Worm (Caenorhabditis elegans): ENCODE data around the gene nlp-2.
A peak's percentile ranks its signal among the peaks of the same experiment; 100 is the strongest.

nlp-2 gene

ce11 chrX:2364703-2365299 lies 20.2 kb upstream of the nlp-2 start (continued):
- TF ChIP-seq eor-1 (tag; optimal IDR thresholded peaks at IDR 0.05) (peak in 1 of 2 experiments; percentile 48), nhr-67 (tag; optimal IDR thresholded peaks at IDR 0.05) (peak; percentile 61), ceh-82 (tag; optimal IDR thresholded peaks at IDR 0.05) (peak; percentile 94), snpc-4 (tag; optimal IDR thresholded peaks at IDR 0.05) (peak; percentile 89), ztf-11 (tag; optimal IDR thresholded peaks at IDR 0.05) (no peak)

DNA sequence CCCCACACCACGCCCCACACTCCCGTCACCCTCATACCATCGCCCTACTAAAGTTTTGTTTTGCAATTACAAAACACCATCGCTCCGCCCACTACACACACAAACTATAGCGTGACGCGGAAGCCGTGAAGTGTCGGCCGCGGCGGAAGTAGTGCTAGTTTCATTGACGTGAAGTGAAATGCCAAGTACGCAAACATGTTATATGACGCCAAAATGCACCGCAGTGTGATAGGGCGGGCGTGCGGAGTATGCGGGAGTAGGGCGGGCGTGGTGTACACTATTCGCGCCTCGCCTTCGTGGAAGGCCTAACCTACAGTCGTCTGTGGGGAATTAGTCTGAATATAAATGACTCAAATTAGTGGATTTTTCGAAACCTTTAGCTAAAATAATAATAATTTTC lies 18.3 kb upstream of the nlp-2 start:
- TF ChIP-seq unc-62 (GFP tag; optimal IDR thresholded peaks at IDR 0.05): no peak
- TF ChIP-seq nhr-76 (tag; optimal IDR thresholded peaks at IDR 0.05): no peak
- TF ChIP-seq nhr-237 (tag; optimal IDR thresholded peaks at IDR 0.05): no peak
- no peak for TF ChIP-seq nhr-25 (tag; optimal IDR thresholded peaks at IDR 0.05)
- no peak for TF ChIP-seq elt-1 (tag; optimal IDR thresholded peaks at IDR 0.05)

- TF ChIP-seq unc-62 (GFP tag; optimal IDR thresholded peaks at IDR 0.05) (no peak), elt-1 (tag; optimal IDR thresholded peaks at IDR 0.05) (no peak), nhr-77 (tag; optimal IDR thresholded peaks at IDR 0.05) (no peak), ama-1 (optimal IDR thresholded peaks at IDR 0.05) (no peak), lsy-12 (tag; optimal IDR thresholded peaks at IDR 0.05) (no peak), lin-39 (tag; optimal IDR thresholded peaks at IDR 0.05) (no peak), nhr-237 (tag; optimal IDR thresholded peaks at IDR 0.05) (no peak), ceh-28 (tag; optimal IDR thresholded peaks at IDR 0.05) (no peak), aly-2 (tag; optimal IDR thresholded peaks at IDR 0.05) (no peak), nhr-11 (tag; optimal IDR thresholded peaks at IDR 0.05) (no peak), elt-2 (tag; optimal IDR thresholded peaks at IDR 0.05) (no peak), mml-1 (tag; optimal IDR thresholded peaks at IDR 0.05) (no peak), nhr-28 (tag; optimal IDR thresholded peaks at IDR 0.05) (no peak)
These were observed 15.2 kb upstream of the nlp-2 start, which contains the start of gene lgc-40 for ce11 chrX:2359797-2360196. Gene lgc-40, plus strand, starts transcription at chrX:2360097.

ce11 chrX:2352929-2353328 lies 8.4 kb upstream of the nlp-2 start:
- no peak for TF ChIP-seq snpc-4 (tag; optimal IDR thresholded peaks at IDR 0.05)
- no peak for TF ChIP-seq ztf-11 (tag; optimal IDR thresholded peaks at IDR 0.05)
- TF ChIP-seq elt-2 (tag; optimal IDR thresholded peaks at IDR 0.05): no peak
- TF ChIP-seq tbx-2 (tag; optimal IDR thresholded peaks at IDR 0.05): no peak
- no peak for TF ChIP-seq pqm-1 (tag; optimal IDR thresholded peaks at IDR 0.05)
- no peak for TF ChIP-seq nhr-67 (tag; optimal IDR thresholded peaks at IDR 0.05)
- TF ChIP-seq ama-1 (optimal IDR thresholded peaks at IDR 0.05): no peak
- TF ChIP-seq egl-5 (tag; optimal IDR thresholded peaks at IDR 0.05): no peak
- no peak for TF ChIP-seq ceh-9 (tag; optimal IDR thresholded peaks at IDR 0.05)
- TF ChIP-seq unc-62 (GFP tag; optimal IDR thresholded peaks at IDR 0.05): no peak
- TF ChIP-seq ceh-28 (tag; optimal IDR thresholded peaks at IDR 0.05): no peak
- no peak for TF ChIP-seq nhr-28 (tag; optimal IDR thresholded peaks at IDR 0.05)
- no peak for TF ChIP-seq lin-15B (tag; optimal IDR thresholded peaks at IDR 0.05)
- no peak for TF ChIP-seq nhr-43 (tag; optimal IDR thresholded peaks at IDR 0.05; ENCODE audit: poor library complexity, severe bottlenecking)

- TF ChIP-seq nhr-23 (tag; optimal IDR thresholded peaks at IDR 0.05): no peak
- TF ChIP-seq ceh-16 (tag; optimal IDR thresholded peaks at IDR 0.05): no peak
- TF ChIP-seq egl-27 (tag; optimal IDR thresholded peaks at IDR 0.05): no peak
- no peak for TF ChIP-seq egl-5 (tag; optimal IDR thresholded peaks at IDR 0.05)
- no peak for TF ChIP-seq nhr-76 (tag; optimal IDR thresholded peaks at IDR 0.05)
- no peak for TF ChIP-seq nhr-67 (tag; optimal IDR thresholded peaks at IDR 0.05)
- TF ChIP-seq nhr-25 (tag; optimal IDR thresholded peaks at IDR 0.05): no peak
- no peak for TF ChIP-seq lin-39 (tag; optimal IDR thresholded peaks at IDR 0.05)
- no peak for TF ChIP-seq ceh-9 (tag; optimal IDR thresholded peaks at IDR 0.05)
- no peak for TF ChIP-seq lsy-12 (tag; optimal IDR thresholded peaks at IDR 0.05)
- TF ChIP-seq skn-1 (tag; optimal IDR thresholded peaks at IDR 0.05): no peak
- TF ChIP-seq R02D3.7 (tag; optimal IDR thresholded peaks at IDR 0.05): no peak
- no peak for TF ChIP-seq ceh-82 (tag; optimal IDR thresholded peaks at IDR 0.05)
- no peak for TF ChIP-seq hmg-11 (tag; optimal IDR thresholded peaks at IDR 0.05)
- TF ChIP-seq nhr-237 (tag; optimal IDR thresholded peaks at IDR 0.05): no peak
- TF ChIP-seq elt-2 (tag; optimal IDR thresholded peaks at IDR 0.05): no peak
- TF ChIP-seq mml-1 (tag; optimal IDR thresholded peaks at IDR 0.05): no peak
- no peak for TF ChIP-seq nhr-77 (tag; optimal IDR thresholded peaks at IDR 0.05)
These were observed 3.4 kb upstream of the nlp-2 start for ce11 chrX:2347962-2348361.

ce11 chrX:2344104-2344503 lies 462 bp downstream of the nlp-2 start:
- no peak for TF ChIP-seq daf-12 (tag; optimal IDR thresholded peaks at IDR 0.05)
- TF ChIP-seq unc-62 (GFP tag; optimal IDR thresholded peaks at IDR 0.05): no peak
- TF ChIP-seq zag-1 (tag; optimal IDR thresholded peaks at IDR 0.05): no peak
- no peak for TF ChIP-seq lin-39 (tag; optimal IDR thresholded peaks at IDR 0.05)
- no peak for TF ChIP-seq fos-1 (tag; optimal IDR thresholded peaks at IDR 0.05)
- TF ChIP-seq nhr-67 (tag; optimal IDR thresholded peaks at IDR 0.05): no peak
- no peak for TF ChIP-seq nhr-43 (tag; optimal IDR thresholded peaks at IDR 0.05; ENCODE audit: poor library complexity, severe bottlenecking)
- TF ChIP-seq hmg-11 (tag; optimal IDR thresholded peaks at IDR 0.05): no peak
- TF ChIP-seq jun-1 (tag; optimal IDR thresholded peaks at IDR 0.05): no peak
- TF ChIP-seq mdl-1 (tag; optimal IDR thresholded peaks at IDR 0.05): no peak
- no peak for TF ChIP-seq skn-1 (tag; optimal IDR thresholded peaks at IDR 0.05)

All from whole organism, L3 larva.